Worm (Caenorhabditis elegans) whole organism, L3 larva: ENCODE results near the gene F21G4.5.

Experiments
- ZK546.5 ChIP-seq: sonication (generic microtip); optimal IDR thresholded peaks from 2 replicates; lab custom pipeline; 2017; ENCODE audit warnings: missing biosample characterization, missing genetic modification characterization
- ama-1 ChIP-seq: fragments of 150-350 bp; optimal IDR thresholded peaks from 2 replicates; lab custom pipeline; 2018
- ceh-16 ChIP-seq: sonication (generic microtip); optimal IDR thresholded peaks from 2 replicates; lab custom pipeline; 2017; ENCODE audit warnings: missing biosample characterization, missing genetic modification characterization
- ceh-82 ChIP-seq: fragments of 150-350 bp; optimal IDR thresholded peaks from 2 replicates; lab custom pipeline; 2014; ENCODE audit warnings: missing biosample characterization, missing genetic modification characterization
- fkh-10 ChIP-seq: sonication (generic microtip); optimal IDR thresholded peaks from 2 replicates; lab custom pipeline; 2017; ENCODE audit warnings: missing biosample characterization, missing genetic modification reagents, missing genetic modification characterization
- nfya-1 ChIP-seq: sonication (generic microtip); optimal IDR thresholded peaks from 2 replicates; lab custom pipeline; 2017; ENCODE audit warnings: missing genetic modification characterization, mild to moderate bottlenecking, missing compliant biosample characterization, antibody characterized with exemption, moderate library complexity; ENCODE audit not compliant: insufficient read depth
- nhr-12 ChIP-seq: fragments of 150-350 bp; optimal IDR thresholded peaks from 2 replicates; lab custom pipeline; 2014; ENCODE audit warnings: missing biosample characterization, missing genetic modification characterization
- nhr-76 ChIP-seq: fragments of 150-350 bp; sonication (generic microtip); optimal IDR thresholded peaks from 5 replicates; lab custom pipeline; 2014; ENCODE audit warnings: missing biosample characterization, missing genetic modification characterization
- pha-4 ChIP-seq: fragments of 150-350 bp; optimal IDR thresholded peaks from 2 replicates; lab custom pipeline; 2014; ENCODE audit warnings: missing biosample characterization, missing genetic modification reagents, missing genetic modification characterization
- pqm-1 ChIP-seq: fragments of 150-350 bp; optimal IDR thresholded peaks from 2 replicates; lab custom pipeline; 2017; ENCODE audit warnings: missing biosample characterization, missing genetic modification characterization, inconsistent platforms
- sea-2 ChIP-seq: fragments of 150-350 bp; sonication (generic microtip); optimal IDR thresholded peaks from 4 replicates; lab custom pipeline; 2014; ENCODE audit warnings: missing biosample characterization, missing genetic modification reagents, missing genetic modification characterization
- snpc-4 ChIP-seq: fragments of 150-350 bp; optimal IDR thresholded peaks from 2 replicates; lab custom pipeline; 2014; ENCODE audit warnings: missing biosample characterization, missing genetic modification characterization

DNA sequence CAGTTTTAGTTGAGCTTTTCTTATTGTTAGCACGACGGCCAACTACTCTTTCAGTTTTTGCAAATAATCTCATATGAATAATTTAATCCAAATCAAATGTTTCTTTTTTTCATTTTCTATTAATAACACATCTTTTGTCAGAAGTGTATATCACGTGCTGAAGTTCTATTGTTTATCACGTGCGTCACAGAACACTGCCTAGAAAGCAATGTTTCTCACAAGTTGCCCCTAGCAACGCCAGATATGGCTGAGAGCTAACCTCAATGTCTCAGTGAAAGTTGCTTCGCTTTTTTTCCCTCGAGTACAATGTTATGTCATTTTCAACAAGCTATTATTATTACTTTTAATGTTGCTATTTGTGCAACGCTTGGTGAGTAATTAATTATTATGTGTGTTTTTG lies 22.1 kb downstream of the F21G4.5 start:
- TF ChIP-seq nhr-12 (no peak), fkh-10 (GFP tag; lab: Kevin White, UChicago) (no peak), nhr-76 (tag; lab: Kevin White, UChicago) (no peak), pha-4 (tag; lab: Kevin White, UChicago) (no peak), snpc-4 (tag; lab: Kevin White, UChicago) (no peak), nfya-1 (no peak), ceh-16 (tag; lab: Kevin White, UChicago) (no peak), sea-2 (GFP tag; lab: Kevin White, UChicago) (no peak), ama-1 (no peak), ZK546.5 (tag; lab: Kevin White, UChicago) (no peak), ceh-82 (tag; lab: Kevin White, UChicago) (no peak), pqm-1 (tag; lab: Kevin White, UChicago) (no peak)
